Fruit fly (Drosophila melanogaster) whole organism, embryonic: ENCODE results near the gene Gr98b.

ENCODE experiments used
- Adf1 ChIP-seq: fragments of 200-800 bp; sonication (Bioruptor generic); IDR thresholded peaks from 2 replicates; pipeline ENCODE4 v1.3.6; 2022; ENCODE audit warnings: missing biosample characterization, missing genetic modification characterization
- Asciz ChIP-seq: fragments of 200-800 bp; sonication (Bioruptor generic); optimal IDR thresholded peaks from 2 replicates; lab custom pipeline; 2017; ENCODE audit warnings: missing biosample characterization, mild to moderate bottlenecking, missing genetic modification characterization, missing genetic modification reagents
- Atf6 ChIP-seq: fragments of 200-800 bp; sonication (Bioruptor generic); IDR thresholded peaks from 2 replicates; pipeline ENCODE4 v1.3.6; 2022; ENCODE audit warnings: missing biosample characterization, missing genetic modification characterization
- CG10209 ChIP-seq: fragments of 200-800 bp; sonication (Bioruptor generic); optimal IDR thresholded peaks from 3 replicates; lab custom pipeline; 2017; ENCODE audit warnings: missing biosample characterization, mild to moderate bottlenecking, missing genetic modification characterization, missing genetic modification reagents
- CG10321 ChIP-seq: fragments of 200-800 bp; sonication (Bioruptor generic); IDR thresholded peaks from 2 replicates; pipeline ENCODE4 v1.3.6; 2022; ENCODE audit warnings: missing biosample characterization, missing genetic modification characterization
- CG10654 ChIP-seq: fragments of 200-800 bp; sonication (Bioruptor generic); optimal IDR thresholded peaks from 2 replicates; lab custom pipeline; 2016; ENCODE audit warnings: missing biosample characterization, missing genetic modification characterization
- CG11696 ChIP-seq: fragments of 200-800 bp; sonication (Bioruptor generic); IDR thresholded peaks from 2 replicates; pipeline ENCODE4 v1.3.6; 2022; ENCODE audit warnings: missing biosample characterization, missing genetic modification characterization
- CG11723 ChIP-seq: fragments of 200-800 bp; sonication (Bioruptor generic); optimal IDR thresholded peaks from 2 replicates; lab custom pipeline; 2017; ENCODE audit warnings: missing biosample characterization, mild to moderate bottlenecking, missing genetic modification characterization
- CG13624 ChIP-seq: fragments of 200-800 bp; sonication (Bioruptor generic); optimal IDR thresholded peaks from 2 replicates; lab custom pipeline; 2016; ENCODE audit warnings: missing biosample characterization, missing genetic modification characterization
- CG14965 ChIP-seq: fragments of 200-800 bp; sonication (Bioruptor generic); optimal IDR thresholded peaks from 2 replicates; lab custom pipeline; 2016; ENCODE audit warnings: missing biosample characterization, missing genetic modification characterization, borderline replicate concordance
- CG16779 ChIP-seq: fragments of 200-800 bp; sonication (Bioruptor generic); IDR thresholded peaks from 2 replicates; pipeline ENCODE4 v1.3.6; 2022; ENCODE audit warnings: missing biosample characterization, missing genetic modification characterization
- CG17359 ChIP-seq: fragments of 200-800 bp; sonication (Bioruptor generic); optimal IDR thresholded peaks from 3 replicates; lab custom pipeline; 2018; ENCODE audit warnings: missing biosample characterization, mild to moderate bottlenecking, missing genetic modification characterization, moderate library complexity
- CG18011 ChIP-seq: fragments of 200-800 bp; sonication (Bioruptor generic); optimal IDR thresholded peaks from 2 replicates; lab custom pipeline; 2017; ENCODE audit warnings: missing biosample characterization, missing genetic modification characterization, mild to moderate bottlenecking, moderate library complexity, missing genotype
- CG1832 ChIP-seq: fragments of 200-800 bp; sonication (Bioruptor generic); optimal IDR thresholded peaks from 2 replicates; lab custom pipeline; 2017; ENCODE audit warnings: missing biosample characterization, mild to moderate bottlenecking, missing genetic modification characterization, inconsistent platforms
- CG42726 ChIP-seq: fragments of 200-800 bp; sonication (Bioruptor generic); IDR thresholded peaks from 2 replicates; pipeline ENCODE4 v1.3.6; 2022; ENCODE audit warnings: missing biosample characterization, missing genetic modification characterization; ENCODE audit not compliant: partially characterized antibody
- CG8478 ChIP-seq: fragments of >200 bp; optimal IDR thresholded peaks from 2 replicates; lab custom pipeline; 2018
- Camta ChIP-seq: fragments of 200-800 bp; sonication (Bioruptor generic); optimal IDR thresholded peaks from 2 replicates; lab custom pipeline; 2016; ENCODE audit warnings: missing biosample characterization, missing genetic modification characterization
- D ChIP-seq, 2 experiments: fragments of 200-800 bp in 1 of 2; fragments of >200 bp in 1 of 2; sonication (Bioruptor generic) in 1 of 2; optimal IDR thresholded peaks; 2 replicates in 1 of 2; 3 replicates in 1 of 2; lab custom pipeline; 2017; ENCODE audit warnings: mild to moderate bottlenecking in 1 of 2, missing biosample characterization in 1 of 2, missing genetic modification characterization in 1 of 2, missing genetic modification reagents in 1 of 2
- Dfd ChIP-seq, 2 experiments: fragments of >200 bp; optimal IDR thresholded peaks; 2 replicates each; lab custom pipeline; 2017; ENCODE audit warnings: missing biosample characterization in 2 of 2, missing genetic modification characterization in 2 of 2
- Dll ChIP-seq: fragments of 200-800 bp; sonication (Bioruptor generic); IDR thresholded peaks from 4 replicates; pipeline ENCODE4 v1.3.6; 2022; ENCODE audit warnings: missing biosample characterization, missing genetic modification characterization; ENCODE audit not compliant: partially characterized antibody
- E2f1 ChIP-seq: fragments of 200-800 bp; sonication (Bioruptor generic); IDR thresholded peaks from 2 replicates; pipeline ENCODE4 v1.3.6; 2022; ENCODE audit warnings: missing biosample characterization, missing genetic modification characterization
- HLH4C ChIP-seq: fragments of 200-800 bp; sonication (Bioruptor generic); IDR thresholded peaks from 3 replicates; pipeline ENCODE4 v1.3.6; 2022; ENCODE audit warnings: missing biosample characterization, missing genetic modification characterization; ENCODE audit not compliant: partially characterized antibody
- Hr78 ChIP-seq, 2 experiments: fragments of 200-800 bp in 1 of 2; fragments of >200 bp in 1 of 2; sonication (Bioruptor generic) in 1 of 2; optimal IDR thresholded peaks; 2 replicates each; lab custom pipeline; 2017 to 2019; ENCODE audit warnings: missing biosample characterization in 2 of 2, missing genetic modification characterization in 2 of 2, mild to moderate bottlenecking in 1 of 2, moderate library complexity in 1 of 2
- Lim3 ChIP-seq: fragments of 200-800 bp; sonication (Bioruptor generic); IDR thresholded peaks from 2 replicates; pipeline ENCODE4 v1.3.6; 2022; ENCODE audit warnings: missing biosample characterization, missing genetic modification characterization
- Mad ChIP-seq: fragments of 200-800 bp; sonication (Bioruptor generic); optimal IDR thresholded peaks from 2 replicates; lab custom pipeline; 2016; ENCODE audit warnings: missing biosample characterization, missing genetic modification characterization
- Nf-YA ChIP-seq: fragments of 200-800 bp; sonication (Bioruptor generic); IDR thresholded peaks from 2 replicates; pipeline ENCODE4 v1.3.6; 2022; ENCODE audit warnings: missing biosample characterization, missing genetic modification characterization
- PHDP ChIP-seq: fragments of 200-800 bp; sonication (Bioruptor generic); optimal IDR thresholded peaks from 3 replicates; lab custom pipeline; 2018; ENCODE audit warnings: missing biosample characterization, mild to moderate bottlenecking, missing genetic modification characterization, moderate library complexity
- Ravus ChIP-seq: fragments of 200-800 bp; sonication (Bioruptor generic); IDR thresholded peaks from 2 replicates; pipeline ENCODE4 v1.3.6; 2022; ENCODE audit warnings: missing biosample characterization, missing genetic modification characterization
- Ssrp ChIP-seq: fragments of 200-800 bp; sonication (Bioruptor generic); optimal IDR thresholded peaks from 2 replicates; lab custom pipeline; 2018; ENCODE audit warnings: missing biosample characterization, mild to moderate bottlenecking, missing genetic modification characterization, moderate library complexity
- Usf ChIP-seq: fragments of 200-800 bp; sonication (Bioruptor generic); optimal IDR thresholded peaks from 2 replicates; lab custom pipeline; 2017; ENCODE audit warnings: missing genotype, missing biosample characterization, missing genetic modification characterization
- Xrp1 ChIP-seq: fragments of 200-800 bp; sonication (Bioruptor generic); IDR thresholded peaks from 2 replicates; pipeline ENCODE4 v1.3.6; 2022; ENCODE audit warnings: missing biosample characterization, missing genetic modification characterization
- ase ChIP-seq: fragments of 200-800 bp; sonication (Bioruptor generic); IDR thresholded peaks from 3 replicates; pipeline ENCODE4 v1.3.6; 2022; ENCODE audit warnings: missing biosample characterization, missing genetic modification characterization
- bigmax ChIP-seq: fragments of 200-800 bp; sonication (Bioruptor generic); optimal IDR thresholded peaks from 2 replicates; lab custom pipeline; 2018; ENCODE audit warnings: missing biosample characterization, mild to moderate bottlenecking, missing genetic modification characterization
- chif ChIP-seq, 2 experiments: fragments of 200-800 bp; sonication (Bioruptor generic); optimal IDR thresholded peaks; 3 replicates each; lab custom pipeline; 2016; ENCODE audit warnings: missing biosample characterization in 2 of 2, missing genetic modification characterization in 2 of 2
- chm ChIP-seq: fragments of 200-800 bp; sonication (Bioruptor generic); IDR thresholded peaks from 2 replicates; pipeline ENCODE4 v1.3.6; 2022; ENCODE audit warnings: missing biosample characterization, missing genetic modification characterization
- fru ChIP-seq: fragments of >200 bp; optimal IDR thresholded peaks from 2 replicates; lab custom pipeline; 2017
- klu ChIP-seq: fragments of 200-800 bp; sonication (Bioruptor generic); IDR thresholded peaks from 2 replicates; pipeline ENCODE4 v1.3.6; 2022; ENCODE audit warnings: missing biosample characterization, missing genetic modification characterization
- knrl ChIP-seq: fragments of 200-800 bp; sonication (Bioruptor generic); IDR thresholded peaks from 3 replicates; pipeline ENCODE4 v1.3.6; 2022; ENCODE audit warnings: missing biosample characterization, missing genetic modification characterization; ENCODE audit not compliant: partially characterized antibody
- lbe ChIP-seq: fragments of 200-800 bp; sonication (Bioruptor generic); optimal IDR thresholded peaks from 2 replicates; lab custom pipeline; 2016; ENCODE audit warnings: missing biosample characterization, mild to moderate bottlenecking, missing genetic modification characterization
- lmd ChIP-seq: fragments of 200-800 bp; sonication (Bioruptor generic); IDR thresholded peaks from 2 replicates; pipeline ENCODE4 v1.3.6; 2022; ENCODE audit warnings: missing biosample characterization, missing genetic modification characterization
- nau ChIP-seq: fragments of 200-800 bp; sonication (Bioruptor generic); optimal IDR thresholded peaks from 3 replicates; lab custom pipeline; 2017; ENCODE audit warnings: missing biosample characterization, mild to moderate bottlenecking, missing genetic modification characterization, missing genetic modification reagents
- nerfin-2 ChIP-seq: fragments of 200-800 bp; sonication (Bioruptor generic); IDR thresholded peaks from 2 replicates; pipeline ENCODE4 v1.3.6; 2022; ENCODE audit warnings: missing biosample characterization, missing genetic modification characterization; ENCODE audit not compliant: partially characterized antibody
- pan ChIP-seq, 4 experiments: fragments of >200 bp in 3 of 4; fragments of 200-800 bp in 1 of 4; sonication (Bioruptor generic) in 1 of 4; optimal IDR thresholded peaks in 3 of 4; IDR thresholded peaks in 1 of 4; 2 replicates each; pipeline versions ENCODE4 v1.3.6 to Lab custom; 2017 to 2022; ENCODE audit warnings: missing biosample characterization in 2 of 4, missing genetic modification characterization in 2 of 4, mixed read lengths in 1 of 4
- phol ChIP-seq: fragments of 200-800 bp; sonication (Bioruptor generic); optimal IDR thresholded peaks from 3 replicates; lab custom pipeline; 2018; ENCODE audit warnings: missing biosample characterization, mild to moderate bottlenecking, missing genetic modification characterization, moderate library complexity
- ranshi ChIP-seq: fragments of 200-800 bp; sonication (Bioruptor generic); IDR thresholded peaks from 2 replicates; pipeline ENCODE4 v1.3.6; 2022; ENCODE audit warnings: missing biosample characterization, missing genetic modification characterization
- sens ChIP-seq: fragments of 200-800 bp; sonication (Bioruptor generic); peaks from one replicate; lab custom pipeline; 2016; ENCODE audit warnings: missing biosample characterization, missing genetic modification characterization
- sna ChIP-seq: fragments of 200-800 bp; sonication (Bioruptor generic); IDR thresholded peaks from 2 replicates; pipeline ENCODE4 v1.3.6; 2022; ENCODE audit warnings: missing biosample characterization, missing genetic modification characterization; ENCODE audit not compliant: partially characterized antibody
- sr ChIP-seq: fragments of 200-800 bp; sonication (Bioruptor generic); IDR thresholded peaks from 3 replicates; pipeline ENCODE4 v1.3.6; 2022; ENCODE audit warnings: missing biosample characterization, missing genetic modification characterization
- z ChIP-seq: fragments of 200-800 bp; sonication (Bioruptor generic); IDR thresholded peaks from 3 replicates; pipeline ENCODE4 v1.3.6; 2022; ENCODE audit warnings: missing biosample characterization, missing genetic modification characterization

Gene Gr98b

dm6 chr3R:27557970-27558659 is 15.8 kb downstream of the Gr98b start (continued):
- TF ChIP-seq CG42726 (GFP tag; lab: Robert Waterston, UW) (no peak), Ssrp (no peak), Usf (GFP tag; lab: Kevin White, UChicago) (no peak), phol (tag; lab: Kevin White, UChicago) (peak; percentile 44), CG11696 (GFP tag; lab: Robert Waterston, UW) (peak; percentile 88), HLH4C (no peak), Nf-YA (GFP tag; lab: Robert Waterston, UW) (no peak), sna (GFP tag; lab: Robert Waterston, UW) (no peak), Xrp1 (GFP tag; lab: Robert Waterston, UW) (no peak), klu (GFP tag; lab: Robert Waterston, UW) (no peak), lbe (GFP tag; lab: Kevin White, UChicago) (no peak), CG14965 (GFP tag; lab: Kevin White, UChicago) (no peak), bigmax (GFP tag; lab: Kevin White, UChicago) (no peak), Hr78 (GFP tag; optimal IDR thresholded peaks at IDR 0.05; lab: Kevin White, UChicago) (no peak), Lim3 (GFP tag; lab: Robert Waterston, UW) (no peak), CG17359 (peak; percentile 27), Dll (GFP tag; lab: Robert Waterston, UW) (no peak), Adf1 (no peak), CG18011 (GFP tag; lab: Kevin White, UChicago) (no peak), knrl (GFP tag; lab: Robert Waterston, UW) (no peak), E2f1 (GFP tag; lab: Robert Waterston, UW) (no peak), Asciz (GFP tag; lab: Kevin White, UChicago) (peak; percentile 13), CG16779 (GFP tag; lab: Robert Waterston, UW) (no peak), CG8478 (no peak), D (optimal IDR thresholded peaks at IDR 0.05; lab: Kevin White, UChicago) (no peak), D (GFP tag; optimal IDR thresholded peaks at IDR 0.05; lab: Kevin White, UChicago) (no peak), lmd (no peak), ase (GFP tag; lab: Robert Waterston, UW) (no peak), nerfin-2 (GFP tag; lab: Robert Waterston, UW) (no peak), CG11723 (GFP tag; lab: Kevin White, UChicago) (no peak), CG10321 (GFP tag; lab: Robert Waterston, UW) (no peak), sens (peak; percentile 74), pan (optimal IDR thresholded peaks at IDR 0.05; lab: Kevin White, UChicago) (no peak), pan (GFP tag; optimal IDR thresholded peaks at IDR 0.05 in 1 of 2, IDR thresholded peaks at IDR 0.05 in 1 of 2) (no peak), ranshi (GFP tag; lab: Robert Waterston, UW) (no peak), CG10654 (GFP tag; lab: Kevin White, UChicago) (no peak), PHDP (peak; percentile 1), Dfd (GFP tag; optimal IDR thresholded peaks at IDR 0.05; lab: Kevin White, UChicago) (no peak), Atf6 (GFP tag; lab: Robert Waterston, UW) (peak; percentile 25; the same call in 1 of the 2 replicates), CG1832 (GFP tag; lab: Kevin White, UChicago) (no peak), chif (GFP tag; optimal IDR thresholded peaks at IDR 0.05; lab: Kevin White, UChicago) (no peak), chm (GFP tag; lab: Robert Waterston, UW) (0 out of 2 replicates have a peak, but pooled peaks have one; percentile 6), CG13624 (GFP tag; lab: Kevin White, UChicago) (no peak), Mad (no peak), CG10209 (GFP tag; lab: Kevin White, UChicago) (no peak), fru (lab: Kevin White, UChicago) (no peak), z (GFP tag; lab: Robert Waterston, UW) (no peak), nau (no peak), Ravus (GFP tag; lab: Robert Waterston, UW) (no peak), sr (no peak), Camta (GFP tag; lab: Kevin White, UChicago) (no peak)
